Comparison of ENCODE assay signal across 4 worm cellular contexts in the genomic region with DNA sequence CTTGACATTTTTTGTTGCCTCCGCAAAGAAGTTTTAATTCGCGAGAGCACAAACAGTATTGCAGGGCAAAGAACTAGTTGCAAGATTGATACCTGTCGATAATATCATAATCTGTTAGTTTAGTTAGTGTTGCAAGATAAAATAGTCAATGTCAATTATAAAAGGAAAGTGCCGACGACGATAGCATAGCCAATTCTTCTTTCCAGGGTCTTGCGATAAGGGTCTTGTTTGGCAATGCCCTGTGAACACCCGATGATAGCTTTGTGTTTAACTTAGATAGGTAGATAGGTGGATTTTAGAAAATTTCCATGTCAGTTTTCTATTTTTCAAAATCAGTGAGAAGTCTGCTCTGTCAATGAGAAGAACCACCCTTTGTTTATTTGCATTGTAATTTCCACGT.
TF ChIP-seq lines count a peak whose summit lies in the region.

No protein-coding gene starts in this region.

TF ChIP-seq in whole organism, L1 larva, 84 proteins besides CTCF, POLR2A, EP300 and RAD21:
- TF ChIP-seq ets-5 (GFP tag; IDR thresholded peaks at IDR 0.05; lab: Robert Waterston, UW) (no peak), pag-3 (tag; optimal IDR thresholded peaks at IDR 0.05; lab: Kevin White, UChicago; ENCODE audit: borderline replicate concordance, insufficient read depth) (no peak), pax-3 (tag; optimal IDR thresholded peaks at IDR 0.05; lab: Kevin White, UChicago) (no peak), mef-2 (tag; optimal IDR thresholded peaks at IDR 0.05; lab: Kevin White, UChicago) (no peak), nhr-85 (tag; lab: Kevin White, UChicago) (peak; percentile 53)

TF ChIP-seq in whole organism, L3 larva, 47 proteins besides CTCF, POLR2A, EP300 and RAD21:
- TF ChIP-seq pha-4 (tag; optimal IDR thresholded peaks at IDR 0.05; lab: Kevin White, UChicago) (peak; percentile 5), hmg-11 (tag; optimal IDR thresholded peaks at IDR 0.05; lab: Kevin White, UChicago) (no peak)

TF ChIP-seq in whole organism, L4 larva, 104 proteins besides CTCF, POLR2A, EP300 and RAD21:
- TF ChIP-seq snpc-1.2 (GFP tag; IDR thresholded peaks at IDR 0.05; lab: Robert Waterston, UW) = no peak
- TF ChIP-seq dve-1 (tag; optimal IDR thresholded peaks at IDR 0.05; lab: Kevin White, UChicago; ENCODE audit: insufficient read depth) = peak; percentile 2

TF ChIP-seq in whole organism, late embryonic, 69 proteins besides CTCF, POLR2A, EP300 and RAD21:
- peak; percentile 90 for TF ChIP-seq elt-2 (tag; optimal IDR thresholded peaks at IDR 0.05; lab: Kevin White, UChicago)
- TF ChIP-seq ceh-2 (tag; optimal IDR thresholded peaks at IDR 0.05; lab: Kevin White, UChicago) = no peak
